Worm (Caenorhabditis elegans) whole organism, L4 larva: ENCODE measurements around the gene K02C4.3.

Experiments used
- D1046.2 ChIP-seq: fragments of 200-800 bp; sonication (Bioruptor generic); IDR thresholded peaks from 2 replicates; pipeline ENCODE4 v1.3.6; 2022; ENCODE audit warnings: missing genetic modification characterization, missing compliant biosample characterization
- F26F4.8 ChIP-seq: fragments of 200-800 bp; sonication (Bioruptor generic); conservative IDR thresholded peaks from 2 replicates; pipeline ENCODE4 v1.3.6; 2022; ENCODE audit warnings: missing genetic modification characterization, missing compliant biosample characterization
- F49E8.2 ChIP-seq: sonication (generic microtip); optimal IDR thresholded peaks from 2 replicates; lab custom pipeline; 2016; ENCODE audit warnings: missing compliant biosample characterization, mild to moderate bottlenecking, missing genetic modification characterization, borderline replicate concordance
- T20F7.1 ChIP-seq: fragments of 200-800 bp; sonication (Bioruptor generic); optimal IDR thresholded peaks from 2 replicates; lab custom pipeline; 2018; ENCODE audit warnings: mild to moderate bottlenecking, missing genetic modification characterization, missing compliant biosample characterization
- Y48G9A.11 ChIP-seq: fragments of 200-800 bp; sonication (Bioruptor generic); IDR thresholded peaks from 2 replicates; pipeline ENCODE4 v1.3.6; 2022; ENCODE audit warnings: missing genetic modification reagents, missing genetic modification characterization, missing compliant biosample characterization
- Y5F2A.4 ChIP-seq: fragments of 200-800 bp; sonication (Bioruptor generic); optimal IDR thresholded peaks from 2 replicates; lab custom pipeline; 2018; ENCODE audit warnings: mild to moderate bottlenecking, missing genetic modification characterization, missing compliant biosample characterization
- ZK337.2 ChIP-seq: fragments of 200-800 bp; sonication (Bioruptor generic); IDR thresholded peaks from 2 replicates; pipeline ENCODE4 v1.3.6; 2022; ENCODE audit warnings: missing genetic modification reagents, missing genetic modification characterization, missing compliant biosample characterization
- aha-1 ChIP-seq: fragments of 150-350 bp; peaks from one replicate; lab custom pipeline; 2014; ENCODE audit warnings: missing biosample characterization, missing genetic modification characterization
- aly-2 ChIP-seq: sonication (generic microtip); optimal IDR thresholded peaks from 2 replicates; lab custom pipeline; 2018; ENCODE audit warnings: missing biosample characterization, missing genetic modification characterization
- ama-1 ChIP-seq: fragments of 150-350 bp; optimal IDR thresholded peaks from 2 replicates; lab custom pipeline; 2014; ENCODE audit warnings: inconsistent platforms, mixed read lengths
- ceh-32 ChIP-seq: sonication (generic microtip); optimal IDR thresholded peaks from 2 replicates; lab custom pipeline; 2016; ENCODE audit warnings: mild to moderate bottlenecking, missing genetic modification characterization, missing compliant biosample characterization; ENCODE audit not compliant: poor library complexity
- ceh-44 ChIP-seq: fragments of 200-800 bp; sonication (Bioruptor generic); IDR thresholded peaks from 2 replicates; pipeline ENCODE4 v1.3.6; 2022; ENCODE audit warnings: missing genetic modification reagents, missing genetic modification characterization, missing compliant biosample characterization
- ceh-82 ChIP-seq: sonication (generic microtip); optimal IDR thresholded peaks from 2 replicates; lab custom pipeline; 2017; ENCODE audit warnings: missing biosample characterization, missing genetic modification characterization
- cey-2 ChIP-seq: sonication (generic microtip); optimal IDR thresholded peaks from 3 replicates; lab custom pipeline; 2017; ENCODE audit warnings: missing genetic modification characterization, mild to moderate bottlenecking, missing compliant biosample characterization, antibody characterized with exemption, borderline replicate concordance; ENCODE audit not compliant: insufficient read depth
- daf-12 ChIP-seq: fragments of 150-350 bp; optimal IDR thresholded peaks from 2 replicates; lab custom pipeline; 2014; ENCODE audit warnings: missing biosample characterization, missing genetic modification reagents, missing genetic modification characterization
- daf-16 ChIP-seq, 3 experiments: sonication (generic microtip); optimal IDR thresholded peaks; 2 replicates each; lab custom pipeline; 2016 to 2017; ENCODE audit warnings: missing genetic modification characterization in 3 of 3, missing genetic modification reagents in 3 of 3, mild to moderate bottlenecking in 2 of 3, missing compliant biosample characterization in 2 of 3, missing biosample characterization in 1 of 3, moderate library complexity in 1 of 3
- daf-19 ChIP-seq: fragments of 200-800 bp; sonication (Bioruptor generic); conservative IDR thresholded peaks from 2 replicates; pipeline ENCODE4 v1.3.6; 2022; ENCODE audit warnings: missing genetic modification characterization, missing compliant biosample characterization
- dmd-6 ChIP-seq: fragments of 200-800 bp; sonication (Bioruptor generic); IDR thresholded peaks from 2 replicates; pipeline ENCODE4 v1.3.6; 2022; ENCODE audit warnings: missing genetic modification reagents, missing genetic modification characterization, missing compliant biosample characterization
- dmd-9 ChIP-seq: fragments of 200-800 bp; sonication (Bioruptor generic); IDR thresholded peaks from 2 replicates; pipeline ENCODE4 v1.3.6; 2022; ENCODE audit warnings: missing genetic modification reagents, missing genetic modification characterization, missing compliant biosample characterization
- dpl-1 ChIP-seq: fragments of 150-350 bp; optimal IDR thresholded peaks from 2 replicates; lab custom pipeline; 2014; ENCODE audit warnings: missing biosample characterization, missing genetic modification reagents, missing genetic modification characterization
- duxl-1 ChIP-seq: sonication (generic microtip); optimal IDR thresholded peaks from 2 replicates; lab custom pipeline; 2016; ENCODE audit warnings: mild to moderate bottlenecking, missing genetic modification characterization, moderate library complexity, missing compliant biosample characterization; ENCODE audit not compliant: poor library complexity
- fkh-10 ChIP-seq: fragments of 150-350 bp; optimal IDR thresholded peaks from 2 replicates; lab custom pipeline; 2014; ENCODE audit warnings: missing biosample characterization, missing genetic modification reagents, missing genetic modification characterization
- fos-1 ChIP-seq: fragments of 150-350 bp; optimal IDR thresholded peaks from 2 replicates; lab custom pipeline; 2014; ENCODE audit warnings: missing biosample characterization, missing genetic modification characterization
- gei-8 ChIP-seq: fragments of 200-800 bp; sonication (Bioruptor generic); optimal IDR thresholded peaks from 2 replicates; lab custom pipeline; 2018; ENCODE audit warnings: mild to moderate bottlenecking, missing genetic modification characterization, missing compliant biosample characterization
- hmg-1.1 ChIP-seq: fragments of 200-800 bp; sonication (Bioruptor generic); IDR thresholded peaks from 2 replicates; pipeline ENCODE4 v1.3.6; 2022; ENCODE audit warnings: missing genetic modification reagents, missing genetic modification characterization, missing compliant biosample characterization
- lin-1 ChIP-seq: fragments of 200-800 bp; sonication (Bioruptor generic); IDR thresholded peaks from 2 replicates; pipeline ENCODE4 v1.3.6; 2022; ENCODE audit warnings: missing genetic modification reagents, missing genetic modification characterization, missing compliant biosample characterization
- lin-13 ChIP-seq: fragments of 150-350 bp; optimal IDR thresholded peaks from 2 replicates; lab custom pipeline; 2014; ENCODE audit warnings: missing biosample characterization, missing genetic modification reagents, missing genetic modification characterization
- lin-38 ChIP-seq: fragments of 200-800 bp; sonication (Bioruptor generic); IDR thresholded peaks from 2 replicates; pipeline ENCODE4 v1.3.6; 2022; ENCODE audit warnings: missing genetic modification reagents, missing genetic modification characterization, missing compliant biosample characterization
- lir-3 ChIP-seq: sonication (generic microtip); optimal IDR thresholded peaks from 2 replicates; lab custom pipeline; 2016; ENCODE audit warnings: mild to moderate bottlenecking, missing genetic modification characterization, missing compliant biosample characterization
- lsy-2 ChIP-seq, 2 experiments: fragments of 150-350 bp in 1 of 2; sonication (generic microtip) in 1 of 2; optimal IDR thresholded peaks; 2 replicates each; lab custom pipeline; 2014 to 2017; ENCODE audit warnings: missing biosample characterization in 2 of 2, missing genetic modification characterization in 2 of 2
- madf-5 ChIP-seq, 2 experiments: fragments of 200-800 bp; sonication (Bioruptor generic); IDR thresholded peaks; 2 replicates each; pipeline ENCODE4 v1.3.6; 2022; ENCODE audit warnings: missing compliant biosample characterization in 2 of 2, missing genetic modification characterization in 2 of 2
- mdl-1 ChIP-seq, 2 experiments: fragments of 150-350 bp in 1 of 2; sonication (generic microtip) in 1 of 2; optimal IDR thresholded peaks; 2 replicates each; lab custom pipeline; 2014 to 2017; ENCODE audit warnings: missing biosample characterization in 2 of 2, missing genetic modification characterization in 2 of 2
- mdt-29 ChIP-seq: fragments of 200-800 bp; sonication (Bioruptor generic); IDR thresholded peaks from 2 replicates; pipeline ENCODE4 v1.3.6; 2022; ENCODE audit warnings: missing genetic modification reagents, missing genetic modification characterization, missing compliant biosample characterization
- mxl-2 ChIP-seq: fragments of 200-800 bp; sonication (Bioruptor generic); conservative IDR thresholded peaks from 2 replicates; pipeline ENCODE4 v1.3.6; 2022; ENCODE audit warnings: missing genetic modification reagents, missing genetic modification characterization, missing compliant biosample characterization
- nhr-10 ChIP-seq: fragments of 150-350 bp; optimal IDR thresholded peaks from 2 replicates; lab custom pipeline; 2014; ENCODE audit warnings: missing biosample characterization, missing genetic modification characterization
- nhr-111 ChIP-seq: fragments of 200-800 bp; sonication (Bioruptor generic); optimal IDR thresholded peaks from 2 replicates; lab custom pipeline; 2018; ENCODE audit warnings: mild to moderate bottlenecking, missing genetic modification characterization, missing compliant biosample characterization
- nhr-28 ChIP-seq: fragments of 150-350 bp; optimal IDR thresholded peaks from 2 replicates; lab custom pipeline; 2014; ENCODE audit warnings: missing biosample characterization, missing genetic modification characterization
- nhr-41 ChIP-seq: fragments of 200-800 bp; sonication (Bioruptor generic); IDR thresholded peaks from 2 replicates; pipeline ENCODE4 v1.3.6; 2022; ENCODE audit warnings: missing genetic modification reagents, missing genetic modification characterization, missing compliant biosample characterization
- nhr-48 ChIP-seq: sonication (generic microtip); optimal IDR thresholded peaks from 2 replicates; lab custom pipeline; 2016; ENCODE audit warnings: mild to moderate bottlenecking, missing genetic modification characterization, missing compliant biosample characterization
- nhr-77 ChIP-seq: fragments of 150-350 bp; optimal IDR thresholded peaks from 2 replicates; lab custom pipeline; 2014; ENCODE audit warnings: missing biosample characterization, missing genetic modification characterization
- rbr-2 ChIP-seq: sonication (generic microtip); optimal IDR thresholded peaks from 2 replicates; lab custom pipeline; 2016; ENCODE audit warnings: missing genotype, missing genetic modification characterization, missing compliant biosample characterization
- saeg-2 ChIP-seq: fragments of 200-800 bp; sonication (Bioruptor generic); IDR thresholded peaks from 2 replicates; pipeline ENCODE4 v1.3.6; 2022; ENCODE audit warnings: missing genetic modification reagents, missing genetic modification characterization, missing compliant biosample characterization
- snpc-4 ChIP-seq: fragments of 150-350 bp; optimal IDR thresholded peaks from 2 replicates; lab custom pipeline; 2014; ENCODE audit warnings: missing biosample characterization, missing genetic modification characterization
- spr-1 ChIP-seq: sonication (generic microtip); optimal IDR thresholded peaks from 2 replicates; lab custom pipeline; 2016; ENCODE audit warnings: mild to moderate bottlenecking, missing genetic modification characterization, missing compliant biosample characterization
- tag-97 ChIP-seq: fragments of 200-800 bp; sonication (Bioruptor generic); IDR thresholded peaks from 2 replicates; pipeline ENCODE4 v1.3.6; 2022; ENCODE audit warnings: missing genetic modification characterization, missing compliant biosample characterization
- unc-62 ChIP-seq, 3 experiments: fragments of 150-350 bp in 1 of 3; sonication (generic microtip); optimal IDR thresholded peaks in 2 of 3; peaks in 1 of 3; 1 replicate in 1 of 3; 2 replicates in 2 of 3; lab custom pipeline; 2014 to 2017; ENCODE audit warnings: missing biosample characterization in 3 of 3, missing genetic modification characterization in 3 of 3, missing genetic modification reagents in 3 of 3, missing genotype in 1 of 3
- zag-1 ChIP-seq: fragments of 150-350 bp; optimal IDR thresholded peaks from 2 replicates; lab custom pipeline; 2014; ENCODE audit warnings: missing biosample characterization, missing genetic modification characterization
- zfp-2 ChIP-seq: sonication (generic microtip); optimal IDR thresholded peaks from 2 replicates; lab custom pipeline; 2016; ENCODE audit warnings: mild to moderate bottlenecking, missing genetic modification characterization, missing compliant biosample characterization
- zfp-3 ChIP-seq: fragments of 200-800 bp; sonication (Bioruptor generic); conservative IDR thresholded peaks from 2 replicates; pipeline ENCODE4 v1.3.6; 2022; ENCODE audit warnings: missing genetic modification reagents, missing genetic modification characterization, missing compliant biosample characterization
- zip-2 ChIP-seq: fragments of 150-350 bp; optimal IDR thresholded peaks from 2 replicates; lab custom pipeline; 2014; ENCODE audit warnings: missing biosample characterization, missing genetic modification characterization
- ztf-11 ChIP-seq: fragments of 150-350 bp; optimal IDR thresholded peaks from 2 replicates; lab custom pipeline; 2014; ENCODE audit warnings: missing biosample characterization, missing genetic modification characterization

K02C4.3 gene

DNA sequence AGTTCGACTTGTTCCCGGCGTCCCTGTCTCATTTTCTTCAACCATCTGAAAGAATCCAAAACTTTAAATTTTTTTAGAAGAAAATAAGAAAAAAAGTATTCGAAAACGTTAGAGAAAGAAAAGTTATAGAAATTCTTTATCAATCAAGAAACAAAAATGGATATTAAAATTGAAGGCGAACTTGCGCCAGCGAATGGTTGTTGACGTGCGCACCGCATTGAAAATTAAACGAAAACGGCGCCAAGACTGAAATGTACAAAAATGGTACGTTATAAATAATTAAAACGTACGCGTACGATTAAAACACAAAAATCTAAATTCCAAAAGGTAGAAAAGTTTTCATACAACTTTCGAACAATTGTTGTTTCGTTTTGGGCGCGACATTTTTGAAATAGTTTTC lies at the start of gene K02C4.3:
Gene K02C4.3 (minus strand): TSS at position 51 of the 400 bp plus-strand sequence.
- TF ChIP-seq Y48G9A.11 (GFP tag; lab: Robert Waterston, UW) (no peak), madf-5 (GFP tag; IDR thresholded peaks at IDR 0.05; lab: Robert Waterston, UW) (no peak), hmg-1.1 (GFP tag; lab: Robert Waterston, UW) (0 out of 2 replicates have a peak, but pooled peaks have one; percentile 13), D1046.2 (no peak), ama-1 (lab: Kevin White, UChicago) (no peak), lin-13 (GFP tag; lab: Kevin White, UChicago) (no peak), dpl-1 (GFP tag; lab: Kevin White, UChicago) (peak; percentile 93), T20F7.1 (GFP tag; lab: Kevin White, UChicago) (peak; percentile 77), F26F4.8 (no peak), nhr-48 (tag; lab: Kevin White, UChicago) (peak; percentile 23), F49E8.2 (tag; lab: Kevin White, UChicago) (no peak), snpc-4 (tag; lab: Kevin White, UChicago) (peak; percentile 37), cey-2 (tag; lab: Kevin White, UChicago) (no peak), fos-1 (tag; lab: Kevin White, UChicago) (no peak), ceh-32 (tag; lab: Kevin White, UChicago) (no peak), duxl-1 (tag; lab: Kevin White, UChicago) (peak; percentile 54), mxl-2 (no peak), daf-19 (GFP tag; lab: Robert Waterston, UW) (no peak), ZK337.2 (GFP tag; lab: Robert Waterston, UW) (no peak), lsy-2 (tag; optimal IDR thresholded peaks at IDR 0.05; lab: Kevin White, UChicago) (peak in 1 of 2 experiments; percentile 86), zip-2 (tag; lab: Kevin White, UChicago) (no peak), saeg-2 (GFP tag; lab: Robert Waterston, UW) (no peak), dmd-9 (no peak), ceh-82 (no peak), lin-1 (no peak), unc-62 (GFP tag; optimal IDR thresholded peaks at IDR 0.05 in 1 of 2; lab: Kevin White, UChicago) (no peak), unc-62 (tag; optimal IDR thresholded peaks at IDR 0.05; lab: Kevin White, UChicago) (no peak), ztf-11 (tag; lab: Kevin White, UChicago) (no peak), spr-1 (tag; lab: Kevin White, UChicago) (peak; percentile 42), lin-38 (GFP tag; lab: Robert Waterston, UW) (peak; percentile 75), nhr-111 (GFP tag; lab: Kevin White, UChicago) (no peak), nhr-10 (tag; lab: Kevin White, UChicago) (no peak), zfp-2 (no peak), rbr-2 (tag; lab: Kevin White, UChicago) (peak; percentile 40), ceh-44 (GFP tag; lab: Robert Waterston, UW) (no peak), gei-8 (GFP tag; lab: Kevin White, UChicago) (no peak), mdt-29 (no peak), aly-2 (tag; lab: Kevin White, UChicago) (no peak), nhr-28 (tag; lab: Kevin White, UChicago) (peak; percentile 27), fkh-10 (GFP tag; lab: Kevin White, UChicago) (peak; percentile 2), zfp-3 (no peak), dmd-6 (GFP tag; lab: Robert Waterston, UW) (peak; percentile 42; the same call in 1 of the 2 replicates), nhr-77 (tag; lab: Kevin White, UChicago) (peak; percentile 45), tag-97 (GFP tag; lab: Robert Waterston, UW) (no peak), mdl-1 (tag; optimal IDR thresholded peaks at IDR 0.05; lab: Kevin White, UChicago) (no peak), aha-1 (tag; lab: Kevin White, UChicago) (no peak), zag-1 (no peak), Y5F2A.4 (GFP tag; lab: Kevin White, UChicago) (no peak), daf-16 (GFP tag; optimal IDR thresholded peaks at IDR 0.05; lab: Kevin White, UChicago) (no peak), daf-16 (tag; optimal IDR thresholded peaks at IDR 0.05; lab: Kevin White, UChicago) (no peak), daf-12 (no peak), nhr-41 (GFP tag; lab: Robert Waterston, UW) (no peak), lir-3 (tag; lab: Kevin White, UChicago) (no peak)
